3 fruit fly cellular contexts compared by ENCODE assay signal in genomic region chr3R:21931346-21931745, dm6.
TF ChIP-seq lines count a peak whose summit lies in the region.

No protein-coding gene starts in this region.

TF ChIP-seq in whole organism, adult, 20 proteins besides CTCF, POLR2A, EP300 and RAD21 (continued from another document):
- TF ChIP-seq Clk (GFP tag; optimal IDR thresholded peaks at IDR 0.05; lab: Kevin White, UChicago): no peak

TF ChIP-seq in whole organism, embryonic, 481 proteins besides CTCF, POLR2A, EP300 and RAD21 (continued from another document):
- TF ChIP-seq CG11093 (GFP tag; IDR thresholded peaks at IDR 0.05; lab: Robert Waterston, UW) (no peak), Hr51 (GFP tag; optimal IDR thresholded peaks at IDR 0.05; lab: Kevin White, UChicago) (peak in 1 of 2 experiments; percentile 64), otp (GFP tag; IDR thresholded peaks at IDR 0.05; lab: Robert Waterston, UW) (no peak), CG6689 (GFP tag; IDR thresholded peaks at IDR 0.05; lab: Robert Waterston, UW) (0 out of 2 replicates have a peak, but pooled peaks have one; percentile 19), psq (GFP tag; optimal IDR thresholded peaks at IDR 0.05; lab: Kevin White, UChicago) (no peak), CG10979 (tag; optimal IDR thresholded peaks at IDR 0.05; lab: Kevin White, UChicago) (no peak), gem (tag; optimal IDR thresholded peaks at IDR 0.05; lab: Kevin White, UChicago) (peak; percentile 28), vnd (GFP tag; IDR thresholded peaks at IDR 0.05; lab: Robert Waterston, UW; ENCODE audit: partially characterized antibody) (no peak), Drgx (GFP tag; IDR thresholded peaks at IDR 0.05; lab: Robert Waterston, UW) (peak; percentile 73), da (GFP tag; optimal IDR thresholded peaks at IDR 0.05; lab: Kevin White, UChicago) (no peak), Hr39 (optimal IDR thresholded peaks at IDR 0.05; lab: Kevin White, UChicago) (no peak), mam (GFP tag; optimal IDR thresholded peaks at IDR 0.05; lab: Kevin White, UChicago) (no peak), vfl (GFP tag; optimal IDR thresholded peaks at IDR 0.05; lab: Kevin White, UChicago) (no peak), caup (GFP tag; optimal IDR thresholded peaks at IDR 0.05; lab: Kevin White, UChicago; ENCODE audit: severe bottlenecking) (no peak), CG15601 (tag; optimal IDR thresholded peaks at IDR 0.05; lab: Kevin White, UChicago) (no peak), Optix (GFP tag; IDR thresholded peaks at IDR 0.05; lab: Robert Waterston, UW) (no peak), Atf-2 (GFP tag; optimal IDR thresholded peaks at IDR 0.05; lab: Kevin White, UChicago) (no peak), fru (optimal IDR thresholded peaks at IDR 0.05; lab: Kevin White, UChicago) (no peak), MBD-R2 (GFP tag; IDR thresholded peaks at IDR 0.05; lab: Robert Waterston, UW) (no peak), CG17568 (GFP tag; optimal IDR thresholded peaks at IDR 0.05; lab: Kevin White, UChicago) (no peak), ranshi (GFP tag; IDR thresholded peaks at IDR 0.05; lab: Robert Waterston, UW) (no peak), tgo (GFP tag; IDR thresholded peaks at IDR 0.05; lab: Robert Waterston, UW) (no peak), NFAT (GFP tag; IDR thresholded peaks at IDR 0.05; lab: Robert Waterston, UW) (no peak), prd (optimal IDR thresholded peaks at IDR 0.05; lab: Kevin White, UChicago) (no peak), prd (GFP tag; IDR thresholded peaks at IDR 0.05; lab: Robert Waterston, UW) (no peak), Hmx (GFP tag; optimal IDR thresholded peaks at IDR 0.05; lab: Kevin White, UChicago) (no peak), NC2β (GFP tag; optimal IDR thresholded peaks at IDR 0.05; lab: Kevin White, UChicago) (no peak), lbe (GFP tag; optimal IDR thresholded peaks at IDR 0.05; lab: Kevin White, UChicago) (no peak), Chrac-16 (GFP tag; optimal IDR thresholded peaks at IDR 0.05; lab: Kevin White, UChicago) (no peak), CG15696 (tag; optimal IDR thresholded peaks at IDR 0.05; lab: Kevin White, UChicago) (no peak), CG11560 (tag; IDR thresholded peaks at IDR 0.05; lab: Robert Waterston, UW) (no peak), GATAe (GFP tag; conservative IDR thresholded peaks at IDR 0.05; lab: Robert Waterston, UW) (no peak), Dll (GFP tag; IDR thresholded peaks at IDR 0.05; lab: Robert Waterston, UW; ENCODE audit: partially characterized antibody) (no peak), gcm (GFP tag; optimal IDR thresholded peaks at IDR 0.05; lab: Kevin White, UChicago) (no peak), sna (GFP tag; IDR thresholded peaks at IDR 0.05; lab: Robert Waterston, UW; ENCODE audit: partially characterized antibody) (no peak), ash1 (GFP tag; optimal IDR thresholded peaks at IDR 0.05; lab: Kevin White, UChicago) (no peak), CG8290 (GFP tag; optimal IDR thresholded peaks at IDR 0.05; lab: Kevin White, UChicago) (no peak), CG8290 (tag; optimal IDR thresholded peaks at IDR 0.05; lab: Kevin White, UChicago) (no peak), CG6254 (GFP tag; optimal IDR thresholded peaks at IDR 0.05; lab: Kevin White, UChicago) (no peak), ac (GFP tag; optimal IDR thresholded peaks at IDR 0.05; lab: Kevin White, UChicago) (no peak), B-H2 (GFP tag; optimal IDR thresholded peaks at IDR 0.05; lab: Kevin White, UChicago) (no peak), Neu2 (GFP tag; optimal IDR thresholded peaks at IDR 0.05; lab: Kevin White, UChicago; ENCODE audit: borderline replicate concordance) (no peak), Oli (tag; optimal IDR thresholded peaks at IDR 0.05; lab: Kevin White, UChicago) (peak; percentile 34), pan (optimal IDR thresholded peaks at IDR 0.05; lab: Kevin White, UChicago) (no peak), pan (GFP tag; optimal IDR thresholded peaks at IDR 0.05 in 1 of 2, IDR thresholded peaks at IDR 0.05 in 1 of 2) (no peak), CrebB (tag; optimal IDR thresholded peaks at IDR 0.05; lab: Kevin White, UChicago) (no peak), Ravus (GFP tag; IDR thresholded peaks at IDR 0.05; lab: Robert Waterston, UW) (no peak), jigr1 (GFP tag; IDR thresholded peaks at IDR 0.05; lab: Robert Waterston, UW) (no peak), Ptx1 (GFP tag; IDR thresholded peaks at IDR 0.05; lab: Robert Waterston, UW) (peak; percentile 40; the same call in 1 of the 2 replicates), CG9215 (GFP tag; IDR thresholded peaks at IDR 0.05; lab: Robert Waterston, UW) (no peak), Nf-YB (GFP tag; optimal IDR thresholded peaks at IDR 0.05; lab: Kevin White, UChicago) (no peak), Ada2b (GFP tag; IDR thresholded peaks at IDR 0.05; lab: Robert Waterston, UW) (no peak), CG1233 (GFP tag; optimal IDR thresholded peaks at IDR 0.05; lab: Kevin White, UChicago) (no peak), CG14014 (GFP tag; IDR thresholded peaks at IDR 0.05; lab: Robert Waterston, UW) (no peak), ERR (GFP tag; optimal IDR thresholded peaks at IDR 0.05; lab: Kevin White, UChicago) (no peak), CG33213 (GFP tag; optimal IDR thresholded peaks at IDR 0.05; lab: Kevin White, UChicago) (no peak), CG15269 (tag; optimal IDR thresholded peaks at IDR 0.05; lab: Kevin White, UChicago) (peak; percentile 32), btn (GFP tag; optimal IDR thresholded peaks at IDR 0.05; lab: Kevin White, UChicago) (no peak), dmrt99B (tag; optimal IDR thresholded peaks at IDR 0.05; lab: Kevin White, UChicago) (peak; percentile 4), CG12219 (GFP tag; optimal IDR thresholded peaks at IDR 0.05; lab: Kevin White, UChicago) (no peak), usp (GFP tag; optimal IDR thresholded peaks at IDR 0.05; lab: Kevin White, UChicago) (no peak), br (optimal IDR thresholded peaks at IDR 0.05; lab: Kevin White, UChicago) (no peak), CG32767 (GFP tag; IDR thresholded peaks at IDR 0.05; lab: Robert Waterston, UW) (no peak), Hey (tag; optimal IDR thresholded peaks at IDR 0.05; lab: Kevin White, UChicago) (no peak), insv (GFP tag; optimal IDR thresholded peaks at IDR 0.05; lab: Kevin White, UChicago) (no peak), Hr3 (GFP tag; optimal IDR thresholded peaks at IDR 0.05; lab: Kevin White, UChicago) (no peak), CG17328 (GFP tag; IDR thresholded peaks at IDR 0.05; lab: Robert Waterston, UW) (no peak), CG12391 (tag; optimal IDR thresholded peaks at IDR 0.05; lab: Kevin White, UChicago) (no peak)

TF ChIP-seq in whole organism, prepupa, 60 proteins besides CTCF, POLR2A, EP300 and RAD21 (continued from another document):
- no peak for TF ChIP-seq fd59A (GFP tag; optimal IDR thresholded peaks at IDR 0.05; lab: Kevin White, UChicago)
- peak; percentile 8 for TF ChIP-seq Sox102F (GFP tag; optimal IDR thresholded peaks at IDR 0.05; lab: Kevin White, UChicago)
- peak; percentile 38 for TF ChIP-seq CG3919 (GFP tag; optimal IDR thresholded peaks at IDR 0.05; lab: Kevin White, UChicago)
- TF ChIP-seq Ets96B (tag; optimal IDR thresholded peaks at IDR 0.05; lab: Kevin White, UChicago): peak; percentile 50
- peak; percentile 76 for TF ChIP-seq OdsH (GFP tag; optimal IDR thresholded peaks at IDR 0.05; lab: Kevin White, UChicago)
- peak; percentile 9 for TF ChIP-seq Eip75B (GFP tag; optimal IDR thresholded peaks at IDR 0.05; lab: Kevin White, UChicago)
- TF ChIP-seq Blimp-1 (GFP tag; optimal IDR thresholded peaks at IDR 0.05; lab: Kevin White, UChicago): no peak
- TF ChIP-seq CG8319 (GFP tag; optimal IDR thresholded peaks at IDR 0.05; lab: Kevin White, UChicago): peak; percentile 7
- TF ChIP-seq svp (GFP tag; lab: Kevin White, UChicago): peak; percentile 66
- peak; percentile 70 for TF ChIP-seq CG8632 (GFP tag; optimal IDR thresholded peaks at IDR 0.05; lab: Kevin White, UChicago)
- no peak for TF ChIP-seq fkh (GFP tag; optimal IDR thresholded peaks at IDR 0.05; lab: Kevin White, UChicago)
- TF ChIP-seq Eip78C (GFP tag; lab: Kevin White, UChicago): peak; percentile 89
- TF ChIP-seq CG1621 (tag; optimal IDR thresholded peaks at IDR 0.05; lab: Kevin White, UChicago): no peak
- TF ChIP-seq CG6276 (GFP tag; optimal IDR thresholded peaks at IDR 0.05; lab: Kevin White, UChicago): peak; percentile 73
- TF ChIP-seq CG34406 (GFP tag; optimal IDR thresholded peaks at IDR 0.05; lab: Kevin White, UChicago): peak; percentile 66
- TF ChIP-seq CG4318 (GFP tag; optimal IDR thresholded peaks at IDR 0.05; lab: Kevin White, UChicago): peak; percentile 77
- TF ChIP-seq ss (GFP tag; optimal IDR thresholded peaks at IDR 0.05; lab: Kevin White, UChicago): peak in 1 of 2 experiments; percentile 24
- TF ChIP-seq CG6163 (GFP tag; IDR thresholded peaks at IDR 0.05; lab: Robert Waterston, UW): peak; percentile 56; the same call in 1 of the 3 replicates
- TF ChIP-seq Hr39 (GFP tag; optimal IDR thresholded peaks at IDR 0.05; lab: Kevin White, UChicago): no peak
- no peak for TF ChIP-seq Sox14 (GFP tag; optimal IDR thresholded peaks at IDR 0.05; lab: Kevin White, UChicago)
- peak; percentile 53 for TF ChIP-seq CG10631 (GFP tag; optimal IDR thresholded peaks at IDR 0.05; lab: Kevin White, UChicago)
- peak; percentile 93 for TF ChIP-seq CG15336 (GFP tag; IDR thresholded peaks at IDR 0.05; lab: Robert Waterston, UW)
- peak; percentile 70 for TF ChIP-seq acj6 (GFP tag; optimal IDR thresholded peaks at IDR 0.05; lab: Kevin White, UChicago)
- TF ChIP-seq achi (GFP tag; optimal IDR thresholded peaks at IDR 0.05; lab: Kevin White, UChicago): peak; percentile 73
- peak; percentile 42 for TF ChIP-seq CG6792 (GFP tag; optimal IDR thresholded peaks at IDR 0.05; lab: Kevin White, UChicago)
- TF ChIP-seq CG32006 (GFP tag; optimal IDR thresholded peaks at IDR 0.05; lab: Kevin White, UChicago): peak; percentile 90
- TF ChIP-seq Sox15 (GFP tag; optimal IDR thresholded peaks at IDR 0.05; lab: Kevin White, UChicago): peak; percentile 30
- peak; percentile 59 for TF ChIP-seq CG11762 (GFP tag; optimal IDR thresholded peaks at IDR 0.05; lab: Kevin White, UChicago; ENCODE audit: insufficient read depth)
- no peak for TF ChIP-seq cyc (GFP tag; optimal IDR thresholded peaks at IDR 0.05; lab: Kevin White, UChicago)
- TF ChIP-seq CG6854 (GFP tag; optimal IDR thresholded peaks at IDR 0.05; lab: Kevin White, UChicago): no peak
- TF ChIP-seq net (GFP tag; optimal IDR thresholded peaks at IDR 0.05; lab: Kevin White, UChicago): peak; percentile 55
- TF ChIP-seq CG16779 (tag; optimal IDR thresholded peaks at IDR 0.05; lab: Kevin White, UChicago): peak; percentile 36
- peak; percentile 15 for TF ChIP-seq CG9139 (GFP tag; optimal IDR thresholded peaks at IDR 0.05; lab: Kevin White, UChicago)
- TF ChIP-seq eg (GFP tag; IDR thresholded peaks at IDR 0.05; lab: Robert Waterston, UW): peak; percentile 88
- TF ChIP-seq spab (GFP tag; optimal IDR thresholded peaks at IDR 0.05; lab: Kevin White, UChicago): peak; percentile 28
- peak; percentile 8 for TF ChIP-seq topi (GFP tag; optimal IDR thresholded peaks at IDR 0.05; lab: Kevin White, UChicago)
- no peak for TF ChIP-seq vri (GFP tag; optimal IDR thresholded peaks at IDR 0.05; lab: Kevin White, UChicago)
- no peak for TF ChIP-seq CG3032 (tag; optimal IDR thresholded peaks at IDR 0.05; lab: Kevin White, UChicago)
- TF ChIP-seq pdm3 (GFP tag; optimal IDR thresholded peaks at IDR 0.05; lab: Kevin White, UChicago): peak; percentile 55
- no peak for TF ChIP-seq CG10669 (GFP tag; optimal IDR thresholded peaks at IDR 0.05; lab: Kevin White, UChicago)
- TF ChIP-seq Met (GFP tag; optimal IDR thresholded peaks at IDR 0.05; lab: Kevin White, UChicago): peak; percentile 25
